Worm (Caenorhabditis elegans) whole organism, early embryonic: ENCODE results near the gene C35D10.7.

Source experiments
- B0310.2 ChIP-seq: sonication (generic microtip); optimal IDR thresholded peaks from 2 replicates; lab custom pipeline; 2016; ENCODE audit warnings: mild to moderate bottlenecking, missing genetic modification characterization, missing compliant biosample characterization
- F13C5.2 ChIP-seq: sonication (generic microtip); optimal IDR thresholded peaks from 2 replicates; lab custom pipeline; 2017; ENCODE audit warnings: mild to moderate bottlenecking, missing genetic modification characterization, inconsistent platforms, missing compliant biosample characterization
- aly-1 ChIP-seq: sonication (generic microtip); optimal IDR thresholded peaks from 2 replicates; lab custom pipeline; 2016; ENCODE audit warnings: missing genetic modification characterization, missing compliant biosample characterization
- ama-1 ChIP-seq: fragments of 150-350 bp; optimal IDR thresholded peaks from 2 replicates; lab custom pipeline; 2014
- ets-7 ChIP-seq: sonication (generic microtip); optimal IDR thresholded peaks from 2 replicates; lab custom pipeline; 2016; ENCODE audit warnings: missing genotype, missing genetic modification characterization, missing compliant biosample characterization
- hmbx-1 ChIP-seq: sonication (generic microtip); optimal IDR thresholded peaks from 2 replicates; lab custom pipeline; 2016; ENCODE audit warnings: mild to moderate bottlenecking, missing genetic modification characterization, missing compliant biosample characterization
- hmg-4 ChIP-seq: fragments of 200-800 bp; sonication (Bioruptor generic); optimal IDR thresholded peaks from 2 replicates; lab custom pipeline; 2018; ENCODE audit warnings: mild to moderate bottlenecking, missing genetic modification characterization, missing compliant biosample characterization
- scrt-1 ChIP-seq: fragments of 200-800 bp; sonication (Bioruptor generic); IDR thresholded peaks from 2 replicates; pipeline ENCODE4 v1.3.6; 2022; ENCODE audit warnings: missing genetic modification characterization, missing compliant biosample characterization
- tra-4 ChIP-seq: sonication (generic microtip); optimal IDR thresholded peaks from 2 replicates; lab custom pipeline; 2017; ENCODE audit warnings: missing genetic modification characterization, missing compliant biosample characterization

C35D10.7 gene

DNA sequence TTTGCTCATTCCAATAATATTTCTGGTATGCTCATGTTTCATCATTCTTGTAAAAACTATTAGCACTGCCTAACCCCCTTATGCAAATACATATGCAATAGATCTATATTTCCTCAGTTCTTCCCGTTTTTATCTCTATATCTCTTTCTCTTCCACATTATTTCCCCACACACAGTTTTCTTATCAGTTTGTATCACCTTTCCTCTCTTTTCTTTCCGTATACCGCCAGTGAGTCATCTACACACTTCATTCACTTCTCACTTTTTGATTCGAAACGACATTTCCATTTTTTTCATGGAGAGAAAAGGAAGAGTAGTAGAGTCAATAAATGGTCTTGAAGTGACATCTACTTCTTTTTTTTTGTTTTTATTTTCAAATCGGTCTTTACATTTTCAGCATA is 50.4 kb downstream of the C35D10.7 start:
- TF ChIP-seq scrt-1 (GFP tag; lab: Robert Waterston, UW) (no peak), tra-4 (no peak), hmg-4 (no peak), aly-1 (tag; lab: Kevin White, UChicago) (no peak)

DNA sequence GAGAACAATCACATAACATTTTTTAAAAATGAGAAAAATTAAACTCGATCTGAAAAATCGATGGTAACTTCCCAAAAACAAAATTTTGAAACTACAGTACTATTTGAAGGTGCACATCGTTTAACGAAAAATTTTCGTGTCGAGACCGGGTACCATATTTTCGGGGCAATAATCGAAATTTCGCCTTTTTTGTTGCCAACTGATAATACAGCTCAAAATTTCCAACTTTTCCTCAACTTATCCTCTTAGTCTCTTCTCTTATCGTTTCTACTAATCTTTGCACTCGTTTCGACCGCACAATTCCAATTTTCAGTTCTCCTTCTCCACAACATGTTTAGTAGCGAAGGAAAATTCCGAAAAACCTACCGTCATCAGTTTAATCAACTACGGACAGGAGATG is 50.9 kb downstream of the C35D10.7 start, which contains the start of gene rom-1:
TSS of gene rom-1 (plus strand) at position 301 of the 400 bp plus-strand sequence.
- TF ChIP-seq aly-1 (tag; lab: Kevin White, UChicago) (no peak), F13C5.2 (no peak), B0310.2 (tag; lab: Kevin White, UChicago) (no peak), hmbx-1 (tag; lab: Kevin White, UChicago) (no peak), ets-7 (tag; lab: Kevin White, UChicago) (no peak), hmg-4 (no peak), ama-1 (lab: Kevin White, UChicago) (no peak)
